Worm (Caenorhabditis elegans) whole organism, L4 larva: ENCODE data around the gene clc-7.

Experiments used
- T20F7.1 ChIP-seq: fragments of 200-800 bp; sonication (Bioruptor generic); optimal IDR thresholded peaks from 2 replicates; lab custom pipeline; 2018; ENCODE audit warnings: mild to moderate bottlenecking, missing genetic modification characterization, missing compliant biosample characterization
- T26A8.4 ChIP-seq: fragments of 200-800 bp; sonication (Bioruptor generic); IDR thresholded peaks from 2 replicates; pipeline ENCODE4 v1.3.6; 2022; ENCODE audit warnings: missing genetic modification characterization, missing compliant biosample characterization
- Y48G9A.11 ChIP-seq: fragments of 200-800 bp; sonication (Bioruptor generic); IDR thresholded peaks from 2 replicates; pipeline ENCODE4 v1.3.6; 2022; ENCODE audit warnings: missing genetic modification reagents, missing genetic modification characterization, missing compliant biosample characterization
- ceh-20 ChIP-seq: fragments of 200-800 bp; sonication (Bioruptor generic); IDR thresholded peaks from 2 replicates; pipeline ENCODE4 v1.3.6; 2022; ENCODE audit warnings: missing genetic modification reagents, missing genetic modification characterization, missing compliant biosample characterization
- ceh-28 ChIP-seq: fragments of 150-350 bp; optimal IDR thresholded peaks from 2 replicates; lab custom pipeline; 2014; ENCODE audit warnings: missing biosample characterization, missing genetic modification reagents, missing genetic modification characterization
- ceh-32 ChIP-seq: sonication (generic microtip); optimal IDR thresholded peaks from 2 replicates; lab custom pipeline; 2016; ENCODE audit warnings: mild to moderate bottlenecking, missing genetic modification characterization, missing compliant biosample characterization; ENCODE audit not compliant: poor library complexity
- ceh-62 ChIP-seq: sonication (generic microtip); optimal IDR thresholded peaks from 2 replicates; lab custom pipeline; 2017; ENCODE audit warnings: missing biosample characterization, missing genetic modification characterization
- ces-1 ChIP-seq: fragments of 150-350 bp; sonication (generic microtip); optimal IDR thresholded peaks from 4 replicates; lab custom pipeline; 2014; ENCODE audit warnings: missing biosample characterization, missing genetic modification reagents, missing genetic modification characterization
- ctbp-1 ChIP-seq: fragments of 200-800 bp; sonication (Bioruptor generic); IDR thresholded peaks from 2 replicates; pipeline ENCODE4 v1.3.6; 2022; ENCODE audit warnings: missing genetic modification reagents, missing genetic modification characterization, missing compliant biosample characterization
- daf-16 ChIP-seq, 3 experiments: sonication (generic microtip); optimal IDR thresholded peaks; 2 replicates each; lab custom pipeline; 2016 to 2017; ENCODE audit warnings: missing genetic modification characterization in 3 of 3, missing genetic modification reagents in 3 of 3, mild to moderate bottlenecking in 2 of 3, missing compliant biosample characterization in 2 of 3, missing biosample characterization in 1 of 3, moderate library complexity in 1 of 3
- daf-19 ChIP-seq: fragments of 200-800 bp; sonication (Bioruptor generic); conservative IDR thresholded peaks from 2 replicates; pipeline ENCODE4 v1.3.6; 2022; ENCODE audit warnings: missing genetic modification characterization, missing compliant biosample characterization
- duxl-1 ChIP-seq: sonication (generic microtip); optimal IDR thresholded peaks from 2 replicates; lab custom pipeline; 2016; ENCODE audit warnings: mild to moderate bottlenecking, missing genetic modification characterization, moderate library complexity, missing compliant biosample characterization; ENCODE audit not compliant: poor library complexity
- dve-1 ChIP-seq: sonication (generic microtip); optimal IDR thresholded peaks from 2 replicates; lab custom pipeline; 2017; ENCODE audit warnings: antibody characterized with exemption, mild to moderate bottlenecking, missing genetic modification characterization, missing compliant biosample characterization; ENCODE audit not compliant: insufficient read depth
- hlh-11 ChIP-seq: fragments of 200-800 bp; sonication (Bioruptor generic); optimal IDR thresholded peaks from 2 replicates; lab custom pipeline; 2018; ENCODE audit warnings: mild to moderate bottlenecking, missing genetic modification characterization, missing compliant biosample characterization
- hlh-30 ChIP-seq: sonication (generic microtip); optimal IDR thresholded peaks from 2 replicates; lab custom pipeline; 2017; ENCODE audit warnings: antibody characterized with exemption, mild to moderate bottlenecking, missing genetic modification characterization, missing compliant biosample characterization; ENCODE audit not compliant: insufficient read depth
- hmg-1.1 ChIP-seq: fragments of 200-800 bp; sonication (Bioruptor generic); IDR thresholded peaks from 2 replicates; pipeline ENCODE4 v1.3.6; 2022; ENCODE audit warnings: missing genetic modification reagents, missing genetic modification characterization, missing compliant biosample characterization
- lin-13 ChIP-seq: fragments of 150-350 bp; optimal IDR thresholded peaks from 2 replicates; lab custom pipeline; 2014; ENCODE audit warnings: missing biosample characterization, missing genetic modification reagents, missing genetic modification characterization
- lin-15B ChIP-seq: fragments of 150-350 bp; sonication (generic microtip); optimal IDR thresholded peaks from 3 replicates; lab custom pipeline; 2014; ENCODE audit warnings: missing biosample characterization, missing genetic modification characterization
- lin-39 ChIP-seq: fragments of 150-350 bp; optimal IDR thresholded peaks from 2 replicates; lab custom pipeline; 2014; ENCODE audit warnings: missing biosample characterization, missing genetic modification reagents, missing genetic modification characterization
- lsy-2 ChIP-seq, 2 experiments: fragments of 150-350 bp in 1 of 2; sonication (generic microtip) in 1 of 2; optimal IDR thresholded peaks; 2 replicates each; lab custom pipeline; 2014 to 2017; ENCODE audit warnings: missing biosample characterization in 2 of 2, missing genetic modification characterization in 2 of 2
- mxl-2 ChIP-seq: fragments of 200-800 bp; sonication (Bioruptor generic); conservative IDR thresholded peaks from 2 replicates; pipeline ENCODE4 v1.3.6; 2022; ENCODE audit warnings: missing genetic modification reagents, missing genetic modification characterization, missing compliant biosample characterization
- mxl-3 ChIP-seq: fragments of 200-800 bp; sonication (Bioruptor generic); optimal IDR thresholded peaks from 2 replicates; lab custom pipeline; 2018; ENCODE audit warnings: mild to moderate bottlenecking, missing genetic modification characterization, missing compliant biosample characterization
- nhr-10 ChIP-seq: fragments of 150-350 bp; optimal IDR thresholded peaks from 2 replicates; lab custom pipeline; 2014; ENCODE audit warnings: missing biosample characterization, missing genetic modification characterization
- nhr-102 ChIP-seq: sonication (generic microtip); optimal IDR thresholded peaks from 2 replicates; lab custom pipeline; 2016; ENCODE audit warnings: mild to moderate bottlenecking, missing genetic modification characterization, moderate library complexity, missing compliant biosample characterization
- nhr-11 ChIP-seq: fragments of 150-350 bp; optimal IDR thresholded peaks from 2 replicates; lab custom pipeline; 2014; ENCODE audit warnings: missing biosample characterization, missing genetic modification characterization
- php-3 ChIP-seq: fragments of 200-800 bp; sonication (Bioruptor generic); IDR thresholded peaks from 2 replicates; pipeline ENCODE4 v1.3.6; 2022; ENCODE audit warnings: missing genetic modification reagents, missing genetic modification characterization, missing compliant biosample characterization
- pqm-1 ChIP-seq: sonication (generic microtip); optimal IDR thresholded peaks from 2 replicates; lab custom pipeline; 2017; ENCODE audit warnings: missing biosample characterization, missing genetic modification characterization
- unc-62 ChIP-seq, 3 experiments: fragments of 150-350 bp in 1 of 3; sonication (generic microtip); optimal IDR thresholded peaks in 2 of 3; peaks in 1 of 3; 1 replicate in 1 of 3; 2 replicates in 2 of 3; lab custom pipeline; 2014 to 2017; ENCODE audit warnings: missing biosample characterization in 3 of 3, missing genetic modification characterization in 3 of 3, missing genetic modification reagents in 3 of 3, missing genotype in 1 of 3
- zip-11 ChIP-seq: fragments of 200-800 bp; sonication (Bioruptor generic); IDR thresholded peaks from 2 replicates; pipeline ENCODE4 v1.3.6; 2022; ENCODE audit warnings: missing genetic modification characterization, missing compliant biosample characterization

clc-7 gene

ce11 chrX:5022682-5023081 is 45.2 kb upstream of the clc-7 start (continued):
- TF ChIP-seq daf-19 (GFP tag; lab: Robert Waterston, UW): peak; percentile 88
- no peak for TF ChIP-seq nhr-10 (tag; lab: Kevin White, UChicago)
- TF ChIP-seq php-3 (GFP tag; lab: Robert Waterston, UW): peak; percentile 73; the same call in 1 of the 2 replicates
- peak in 1 of 2 experiments; percentile 59 for TF ChIP-seq lsy-2 (tag; optimal IDR thresholded peaks at IDR 0.05; lab: Kevin White, UChicago)
- peak; percentile 53 for TF ChIP-seq T20F7.1 (GFP tag; lab: Kevin White, UChicago)
- peak; percentile 86 for TF ChIP-seq hmg-1.1 (GFP tag; lab: Robert Waterston, UW)
- no peak for TF ChIP-seq lin-15B (tag; lab: Kevin White, UChicago)
- TF ChIP-seq dve-1 (tag; lab: Kevin White, UChicago): peak; percentile 79
- TF ChIP-seq ctbp-1 (GFP tag; lab: Robert Waterston, UW): peak; percentile 79
- TF ChIP-seq mxl-2: no peak
- TF ChIP-seq duxl-1 (tag; lab: Kevin White, UChicago): peak; percentile 82
- TF ChIP-seq nhr-11 (tag; lab: Kevin White, UChicago): peak; percentile 56
- peak; percentile 24 for TF ChIP-seq nhr-102 (tag; lab: Kevin White, UChicago)
- no peak for TF ChIP-seq zip-11 (GFP tag; lab: Robert Waterston, UW)
- peak; percentile 54 for TF ChIP-seq mxl-3

- peak in 1 of 2 experiments; percentile 17 for TF ChIP-seq unc-62 (GFP tag; optimal IDR thresholded peaks at IDR 0.05 in 1 of 2; lab: Kevin White, UChicago)
- no peak for TF ChIP-seq unc-62 (tag; optimal IDR thresholded peaks at IDR 0.05; lab: Kevin White, UChicago)
- TF ChIP-seq ceh-62 (tag; lab: Kevin White, UChicago): no peak
- TF ChIP-seq T26A8.4 (GFP tag; lab: Robert Waterston, UW): no peak
Observed at ce11 chrX:5024300-5024699, 43.6 kb upstream of the clc-7 start, which contains the start of gene ZC449.1. Gene ZC449.1, plus strand, starts transcription at chrX:5024420.

- no peak for TF ChIP-seq lin-13 (GFP tag; lab: Kevin White, UChicago)
- TF ChIP-seq ceh-28 (tag; lab: Kevin White, UChicago): no peak
- no peak for TF ChIP-seq daf-19 (GFP tag; lab: Robert Waterston, UW)
Observed at ce11 chrX:5026461-5026860, 41.4 kb upstream of the clc-7 start.

- TF ChIP-seq ceh-20 (GFP tag; lab: Robert Waterston, UW) (peak; percentile 41; the same call in 1 of the 2 replicates), unc-62 (GFP tag; optimal IDR thresholded peaks at IDR 0.05 in 1 of 2; lab: Kevin White, UChicago) (peak in 1 of 2 experiments; percentile 97), unc-62 (tag; optimal IDR thresholded peaks at IDR 0.05; lab: Kevin White, UChicago) (no peak), hlh-11 (tag; lab: Kevin White, UChicago) (peak; percentile 2), ces-1 (GFP tag; lab: Kevin White, UChicago) (peak; percentile 78), ceh-32 (tag; lab: Kevin White, UChicago) (no peak), daf-16 (GFP tag; optimal IDR thresholded peaks at IDR 0.05; lab: Kevin White, UChicago) (peak in 1 of 2 experiments; percentile 1), daf-16 (tag; optimal IDR thresholded peaks at IDR 0.05; lab: Kevin White, UChicago) (no peak)
Observed at ce11 chrX:5027923-5028592, 39.8 kb upstream of the clc-7 start.

ce11 chrX:5028593-5028955 is 39.3 kb upstream of the clc-7 start:
- TF ChIP-seq Y48G9A.11 (GFP tag; lab: Robert Waterston, UW): no peak
- no peak for TF ChIP-seq pqm-1 (tag; lab: Kevin White, UChicago)
- TF ChIP-seq lin-39 (tag; lab: Kevin White, UChicago): no peak
- TF ChIP-seq ces-1 (GFP tag; lab: Kevin White, UChicago): peak; percentile 66
- 0 out of 2 replicates have a peak, but pooled peaks have one; percentile 3 for TF ChIP-seq ceh-20 (GFP tag; lab: Robert Waterston, UW)
- TF ChIP-seq daf-19 (GFP tag; lab: Robert Waterston, UW): no peak
- TF ChIP-seq hlh-30: no peak
